Fruit fly (Drosophila melanogaster) whole organism, embryonic: ENCODE results near the gene CG6830.

Experiments used
- CG10274 ChIP-seq: fragments of 200-800 bp; sonication (Bioruptor generic); optimal IDR thresholded peaks from 3 replicates; lab custom pipeline; 2017; ENCODE audit warnings: missing biosample characterization, mild to moderate bottlenecking, missing genetic modification characterization
- CG11695 ChIP-seq: fragments of 200-800 bp; sonication (Bioruptor generic); IDR thresholded peaks from 3 replicates; pipeline ENCODE4 v1.3.6; 2022; ENCODE audit warnings: missing biosample characterization, missing genetic modification characterization
- CG12299 ChIP-seq: fragments of 200-800 bp; sonication (Bioruptor generic); optimal IDR thresholded peaks from 2 replicates; lab custom pipeline; 2018; ENCODE audit warnings: missing biosample characterization, mild to moderate bottlenecking, missing genetic modification characterization
- CG13624 ChIP-seq: fragments of 200-800 bp; sonication (Bioruptor generic); optimal IDR thresholded peaks from 2 replicates; lab custom pipeline; 2016; ENCODE audit warnings: missing biosample characterization, missing genetic modification characterization
- CG14050 ChIP-seq: fragments of 200-800 bp; sonication (Bioruptor generic); IDR thresholded peaks from 3 replicates; pipeline ENCODE4 v1.3.6; 2022; ENCODE audit warnings: missing biosample characterization, missing genetic modification characterization
- CG17359 ChIP-seq: fragments of 200-800 bp; sonication (Bioruptor generic); optimal IDR thresholded peaks from 3 replicates; lab custom pipeline; 2018; ENCODE audit warnings: missing biosample characterization, mild to moderate bottlenecking, missing genetic modification characterization, moderate library complexity
- CG2120 ChIP-seq: fragments of 200-800 bp; sonication (Bioruptor generic); optimal IDR thresholded peaks from 3 replicates; lab custom pipeline; 2016; ENCODE audit warnings: missing biosample characterization, missing genetic modification characterization
- CG31365 ChIP-seq: fragments of 200-800 bp; sonication (Bioruptor generic); optimal IDR thresholded peaks from 2 replicates; lab custom pipeline; 2018; ENCODE audit warnings: missing biosample characterization, mild to moderate bottlenecking, missing genetic modification characterization
- CG4282 ChIP-seq: fragments of 200-800 bp; sonication (Bioruptor generic); optimal IDR thresholded peaks from 2 replicates; lab custom pipeline; 2016; ENCODE audit warnings: missing biosample characterization, missing genetic modification characterization
- CG43689 ChIP-seq: fragments of 200-800 bp; sonication (Bioruptor generic); IDR thresholded peaks from 2 replicates; pipeline ENCODE4 v1.3.6; 2022; ENCODE audit warnings: missing biosample characterization, missing genetic modification characterization
- CG4730 ChIP-seq: fragments of 200-800 bp; sonication (Bioruptor generic); IDR thresholded peaks from 2 replicates; pipeline ENCODE4 v1.3.6; 2022; ENCODE audit warnings: missing biosample characterization, missing genetic modification characterization
- CG5953 ChIP-seq: fragments of 200-800 bp; sonication (Bioruptor generic); IDR thresholded peaks from 2 replicates; pipeline ENCODE4 v1.3.6; 2022; ENCODE audit warnings: missing biosample characterization, missing genetic modification characterization
- CG6689 ChIP-seq: fragments of 200-800 bp; sonication (Bioruptor generic); IDR thresholded peaks from 2 replicates; pipeline ENCODE4 v1.3.6; 2022; ENCODE audit warnings: missing biosample characterization, missing genetic modification characterization
- CG8388 ChIP-seq: fragments of 200-800 bp; sonication (Bioruptor generic); optimal IDR thresholded peaks from 2 replicates; lab custom pipeline; 2019; ENCODE audit warnings: missing biosample characterization, mild to moderate bottlenecking, missing genetic modification characterization, moderate library complexity
- CTCF ChIP-seq: fragments of 200-800 bp; sonication (Bioruptor generic); optimal IDR thresholded peaks from 2 replicates; lab custom pipeline; 2017; ENCODE audit warnings: missing biosample characterization, mild to moderate bottlenecking, missing genetic modification characterization, moderate library complexity
- Camta ChIP-seq: fragments of 200-800 bp; sonication (Bioruptor generic); optimal IDR thresholded peaks from 2 replicates; lab custom pipeline; 2016; ENCODE audit warnings: missing biosample characterization, missing genetic modification characterization
- D ChIP-seq, 2 experiments: fragments of 200-800 bp in 1 of 2; fragments of >200 bp in 1 of 2; sonication (Bioruptor generic) in 1 of 2; optimal IDR thresholded peaks; 2 replicates in 1 of 2; 3 replicates in 1 of 2; lab custom pipeline; 2017; ENCODE audit warnings: mild to moderate bottlenecking in 1 of 2, missing biosample characterization in 1 of 2, missing genetic modification characterization in 1 of 2, missing genetic modification reagents in 1 of 2
- Dip2 ChIP-seq: fragments of 200-800 bp; sonication (Bioruptor generic); IDR thresholded peaks from 2 replicates; pipeline ENCODE4 v1.3.6; 2022; ENCODE audit warnings: missing biosample characterization, missing genetic modification characterization
- Drgx ChIP-seq: fragments of 200-800 bp; sonication (Bioruptor generic); IDR thresholded peaks from 2 replicates; pipeline ENCODE4 v1.3.6; 2022; ENCODE audit warnings: missing biosample characterization, missing genetic modification characterization
- Fer2 ChIP-seq: fragments of 200-800 bp; sonication (Bioruptor generic); optimal IDR thresholded peaks from 2 replicates; lab custom pipeline; 2018; ENCODE audit warnings: missing biosample characterization, mild to moderate bottlenecking, missing genetic modification characterization, moderate library complexity
- Fer3 ChIP-seq: fragments of 200-800 bp; sonication (Bioruptor generic); optimal IDR thresholded peaks from 2 replicates; lab custom pipeline; 2018; ENCODE audit warnings: missing biosample characterization, mild to moderate bottlenecking, missing genetic modification characterization, moderate library complexity
- Lim3 ChIP-seq: fragments of 200-800 bp; sonication (Bioruptor generic); IDR thresholded peaks from 2 replicates; pipeline ENCODE4 v1.3.6; 2022; ENCODE audit warnings: missing biosample characterization, missing genetic modification characterization
- Nf-YC ChIP-seq: fragments of 200-800 bp; optimal IDR thresholded peaks from 3 replicates; lab custom pipeline; 2019; ENCODE audit warnings: missing biosample characterization, mild to moderate bottlenecking, missing genetic modification characterization, moderate library complexity
- Optix ChIP-seq: fragments of 200-800 bp; sonication (Bioruptor generic); IDR thresholded peaks from 3 replicates; pipeline ENCODE4 v1.3.6; 2022; ENCODE audit warnings: missing biosample characterization, missing genetic modification characterization
- Scr ChIP-seq: fragments of 200-800 bp; sonication (Bioruptor generic); IDR thresholded peaks from 2 replicates; pipeline ENCODE4 v1.3.6; 2022; ENCODE audit warnings: missing biosample characterization, missing genetic modification characterization; ENCODE audit not compliant: partially characterized antibody
- Sin3A ChIP-seq: fragments of >200 bp; optimal IDR thresholded peaks from 2 replicates; lab custom pipeline; 2018
- Tbp ChIP-seq: fragments of >200 bp; optimal IDR thresholded peaks from 2 replicates; lab custom pipeline; 2018; ENCODE audit warnings: missing biosample characterization, missing genetic modification characterization
- ab ChIP-seq: fragments of 200-800 bp; sonication (Bioruptor generic); optimal IDR thresholded peaks from 2 replicates; lab custom pipeline; 2016; ENCODE audit warnings: missing biosample characterization, missing genetic modification characterization
- cad ChIP-seq: fragments of >200 bp; optimal IDR thresholded peaks from 2 replicates; lab custom pipeline; 2017; ENCODE audit warnings: missing biosample characterization, missing genetic modification characterization
- caup ChIP-seq: fragments of 200-800 bp; sonication (Bioruptor generic); optimal IDR thresholded peaks from 3 replicates; lab custom pipeline; 2017; ENCODE audit warnings: missing biosample characterization, mild to moderate bottlenecking, missing genetic modification characterization, moderate library complexity; ENCODE audit not compliant: severe bottlenecking
- chinmo ChIP-seq: fragments of 200-800 bp; sonication (Bioruptor generic); IDR thresholded peaks from 4 replicates; pipeline ENCODE4 v1.3.6; 2022; ENCODE audit warnings: missing biosample characterization, missing genetic modification characterization; ENCODE audit not compliant: partially characterized antibody
- chn ChIP-seq: fragments of 200-800 bp; sonication (Bioruptor generic); optimal IDR thresholded peaks from 2 replicates; lab custom pipeline; 2016; ENCODE audit warnings: missing biosample characterization, missing genetic modification characterization
- croc ChIP-seq: fragments of 200-800 bp; sonication (Bioruptor generic); conservative IDR thresholded peaks from 3 replicates; pipeline ENCODE4 v1.3.6; 2022; ENCODE audit warnings: missing biosample characterization, missing genetic modification characterization
- disco-r ChIP-seq: fragments of 200-800 bp; sonication (Bioruptor generic); optimal IDR thresholded peaks from 2 replicates; lab custom pipeline; 2016; ENCODE audit warnings: missing biosample characterization, missing genetic modification characterization
- grn ChIP-seq: fragments of 200-800 bp; sonication (Bioruptor generic); optimal IDR thresholded peaks from 3 replicates; lab custom pipeline; 2017; ENCODE audit warnings: missing biosample characterization, missing genetic modification characterization
- ham ChIP-seq: fragments of 200-800 bp; sonication (Bioruptor generic); IDR thresholded peaks from 2 replicates; pipeline ENCODE4 v1.3.6; 2022; ENCODE audit warnings: missing biosample characterization, missing genetic modification characterization
- hkb ChIP-seq, 2 experiments: fragments of 200-800 bp in 1 of 2; fragments of >200 bp in 1 of 2; sonication (Bioruptor generic) in 1 of 2; IDR thresholded peaks in 1 of 2; optimal IDR thresholded peaks in 1 of 2; 2 replicates each; pipeline versions ENCODE4 v1.3.6 to Lab custom; 2017 to 2022; ENCODE audit warnings: missing biosample characterization in 1 of 2, missing genetic modification characterization in 1 of 2
- hth ChIP-seq: fragments of >200 bp; optimal IDR thresholded peaks from 2 replicates; lab custom pipeline; 2017; ENCODE audit warnings: inconsistent platforms
- mld ChIP-seq: fragments of 200-800 bp; sonication (Bioruptor generic); IDR thresholded peaks from 3 replicates; pipeline ENCODE4 v1.3.6; 2022; ENCODE audit warnings: missing biosample characterization, missing genetic modification characterization; ENCODE audit not compliant: partially characterized antibody
- nau ChIP-seq: fragments of 200-800 bp; sonication (Bioruptor generic); optimal IDR thresholded peaks from 3 replicates; lab custom pipeline; 2017; ENCODE audit warnings: missing biosample characterization, mild to moderate bottlenecking, missing genetic modification characterization, missing genetic modification reagents
- nerfin-1 ChIP-seq: fragments of 200-800 bp; sonication (Bioruptor generic); optimal IDR thresholded peaks from 3 replicates; lab custom pipeline; 2019; ENCODE audit warnings: missing biosample characterization, mild to moderate bottlenecking, missing genetic modification characterization, moderate library complexity
- oc ChIP-seq: fragments of 200-800 bp; sonication (Bioruptor generic); optimal IDR thresholded peaks from 2 replicates; lab custom pipeline; 2018; ENCODE audit warnings: missing biosample characterization, mild to moderate bottlenecking, missing genetic modification characterization, moderate library complexity
- pros ChIP-seq: fragments of 200-800 bp; sonication (Bioruptor generic); optimal IDR thresholded peaks from 3 replicates; lab custom pipeline; 2019; ENCODE audit warnings: missing biosample characterization, mild to moderate bottlenecking, missing genetic modification characterization, moderate library complexity
- ranshi ChIP-seq: fragments of 200-800 bp; sonication (Bioruptor generic); IDR thresholded peaks from 2 replicates; pipeline ENCODE4 v1.3.6; 2022; ENCODE audit warnings: missing biosample characterization, missing genetic modification characterization
- row ChIP-seq: fragments of 200-800 bp; sonication (Bioruptor generic); IDR thresholded peaks from 3 replicates; pipeline ENCODE4 v1.3.6; 2022; ENCODE audit warnings: missing biosample characterization, missing genetic modification characterization
- run ChIP-seq: fragments of 200-800 bp; sonication (Bioruptor generic); optimal IDR thresholded peaks from 3 replicates; lab custom pipeline; 2018; ENCODE audit warnings: missing biosample characterization, mild to moderate bottlenecking, missing genetic modification characterization
- scrt ChIP-seq: fragments of 200-800 bp; sonication (Bioruptor generic); optimal IDR thresholded peaks from 2 replicates; lab custom pipeline; 2018; ENCODE audit warnings: missing biosample characterization, mild to moderate bottlenecking, missing genetic modification characterization, moderate library complexity
- so ChIP-seq: fragments of 200-800 bp; sonication (Bioruptor generic); IDR thresholded peaks from 3 replicates; pipeline ENCODE4 v1.3.6; 2022; ENCODE audit warnings: missing biosample characterization, missing genetic modification characterization
- tna ChIP-seq: fragments of 200-800 bp; sonication (Bioruptor generic); IDR thresholded peaks from 2 replicates; pipeline ENCODE4 v1.3.6; 2022; ENCODE audit warnings: missing biosample characterization, missing genetic modification characterization; ENCODE audit not compliant: partially characterized antibody
- unpg ChIP-seq: fragments of 200-800 bp; sonication (Bioruptor generic); optimal IDR thresholded peaks from 3 replicates; lab custom pipeline; 2018; ENCODE audit warnings: missing biosample characterization, mild to moderate bottlenecking, missing genetic modification characterization, moderate library complexity
- vvl ChIP-seq: fragments of 200-800 bp; sonication (Bioruptor generic); IDR thresholded peaks from 2 replicates; pipeline ENCODE4 v1.3.6; 2022; ENCODE audit warnings: missing biosample characterization, missing genetic modification characterization

CG6830 gene

dm6 chr3R:11639946-11640588, 44.1 kb downstream of the CG6830 start (continued):
- TF ChIP-seq oc (tag; lab: Kevin White, UChicago) = no peak
- TF ChIP-seq scrt (GFP tag; lab: Kevin White, UChicago) = no peak
- no peak for TF ChIP-seq CG5953
- no peak for TF ChIP-seq nerfin-1
- TF ChIP-seq CG10274 (GFP tag; lab: Kevin White, UChicago) = no peak
- no peak for TF ChIP-seq CG14050 (GFP tag; lab: Robert Waterston, UW)
- TF ChIP-seq ham = no peak
- TF ChIP-seq Fer3 = no peak
- TF ChIP-seq row = no peak
- TF ChIP-seq chn = no peak
- TF ChIP-seq CG4282 (GFP tag; lab: Kevin White, UChicago) = no peak
- TF ChIP-seq vvl = no peak
- peak; percentile 32 for TF ChIP-seq CG2120 (GFP tag; lab: Kevin White, UChicago)
- no peak for TF ChIP-seq disco-r (GFP tag; lab: Kevin White, UChicago)
- no peak for TF ChIP-seq croc (GFP tag; lab: Robert Waterston, UW)
- no peak for TF ChIP-seq run (tag; lab: Kevin White, UChicago)
- no peak for TF ChIP-seq D (optimal IDR thresholded peaks at IDR 0.05; lab: Kevin White, UChicago)
- no peak for TF ChIP-seq D (GFP tag; optimal IDR thresholded peaks at IDR 0.05; lab: Kevin White, UChicago)
- TF ChIP-seq unpg = no peak
- TF ChIP-seq pros (GFP tag; lab: Kevin White, UChicago) = no peak
- no peak for TF ChIP-seq Tbp (GFP tag; lab: Kevin White, UChicago)
- TF ChIP-seq CG17359 (tag; lab: Kevin White, UChicago) = no peak
- TF ChIP-seq CTCF = no peak
- no peak for TF ChIP-seq Sin3A (lab: Kevin White, UChicago)
- TF ChIP-seq so (GFP tag; lab: Robert Waterston, UW) = no peak
- TF ChIP-seq CG31365 (tag; lab: Kevin White, UChicago) = no peak
- TF ChIP-seq Lim3 = no peak
- no peak for TF ChIP-seq CG43689
- TF ChIP-seq Dip2 = no peak
- no peak for TF ChIP-seq cad (GFP tag; lab: Kevin White, UChicago)
- no peak for TF ChIP-seq Nf-YC
- 0 out of 4 replicates have a peak, but pooled peaks have one; percentile 54 for TF ChIP-seq chinmo (GFP tag; lab: Robert Waterston, UW)
- TF ChIP-seq Optix = no peak
- TF ChIP-seq CG11695 (GFP tag; lab: Robert Waterston, UW) = no peak
- no peak for TF ChIP-seq caup
- TF ChIP-seq Camta (GFP tag; lab: Kevin White, UChicago) = no peak
- TF ChIP-seq hth (lab: Kevin White, UChicago) = no peak
- TF ChIP-seq grn (GFP tag; lab: Kevin White, UChicago) = no peak
- TF ChIP-seq CG13624 (GFP tag; lab: Kevin White, UChicago) = peak; percentile 37
- TF ChIP-seq CG4730 (GFP tag; lab: Robert Waterston, UW) = no peak
- no peak for TF ChIP-seq Drgx (GFP tag; lab: Robert Waterston, UW)
- peak; percentile 79 for TF ChIP-seq CG8388 (GFP tag; lab: Kevin White, UChicago)
- no peak for TF ChIP-seq hkb (optimal IDR thresholded peaks at IDR 0.05; lab: Kevin White, UChicago)
- TF ChIP-seq hkb (GFP tag; IDR thresholded peaks at IDR 0.05; lab: Robert Waterston, UW) = no peak
- TF ChIP-seq nau = no peak
- TF ChIP-seq Fer2 (tag; lab: Kevin White, UChicago) = no peak
- no peak for TF ChIP-seq mld (GFP tag; lab: Robert Waterston, UW)
- no peak for TF ChIP-seq CG6689 (GFP tag; lab: Robert Waterston, UW)
- no peak for TF ChIP-seq tna (GFP tag; lab: Robert Waterston, UW)
- TF ChIP-seq CG12299 (tag; lab: Kevin White, UChicago) = no peak
- TF ChIP-seq Scr (GFP tag; lab: Robert Waterston, UW) = no peak
- TF ChIP-seq ab = no peak
- TF ChIP-seq ranshi (GFP tag; lab: Robert Waterston, UW) = no peak
